Worm (Caenorhabditis elegans): Measurements from ENCODE around the gene lron-14.
A peak's percentile ranks its signal among the peaks of the same experiment; 100 is the strongest.

The lron-14 gene

ce11 chrIV:9511221-9511638 lies 55.2 kb downstream of the lron-14 start (continued):
- TF ChIP-seq pqm-1 (tag; optimal IDR thresholded peaks at IDR 0.05) (no peak), efl-1 (optimal IDR thresholded peaks at IDR 0.05) (peak; percentile 73 to 78), efl-1 (GFP tag; optimal IDR thresholded peaks at IDR 0.05 in 1 of 2) (peak; percentile 61 to 97), ces-1 (GFP tag; optimal IDR thresholded peaks at IDR 0.05) (no peak), pag-3 (tag; optimal IDR thresholded peaks at IDR 0.05; ENCODE audit: borderline replicate concordance, insufficient read depth) (no peak), fkh-8 (tag; optimal IDR thresholded peaks at IDR 0.05) (peak; percentile 84), tbx-2 (tag; optimal IDR thresholded peaks at IDR 0.05) (peak; percentile 82), zip-4 (GFP tag; optimal IDR thresholded peaks at IDR 0.05) (peak; percentile 63), lsy-2 (tag; optimal IDR thresholded peaks at IDR 0.05) (peak; percentile 72 to 80), ceh-88 (GFP tag; IDR thresholded peaks at IDR 0.05) (no peak; the same call in 1 of the 2 replicates), alr-1 (tag; optimal IDR thresholded peaks at IDR 0.05; ENCODE audit: borderline replicate concordance) (no peak), nhr-28 (tag; optimal IDR thresholded peaks at IDR 0.05) (no peak), sox-4 (tag; optimal IDR thresholded peaks at IDR 0.05) (peak; percentile 63), sup-37 (GFP tag; optimal IDR thresholded peaks at IDR 0.05) (peak; percentile 67), lin-13 (GFP tag; optimal IDR thresholded peaks at IDR 0.05) (peak; percentile 70), zag-1 (tag; optimal IDR thresholded peaks at IDR 0.05) (no peak), elt-2 (tag; optimal IDR thresholded peaks at IDR 0.05) (no peak), ceh-82 (tag; optimal IDR thresholded peaks at IDR 0.05) (peak; percentile 84 to 87 (median 86)), swsn-7 (tag; optimal IDR thresholded peaks at IDR 0.05) (peak; percentile 93), dpl-1 (GFP tag; optimal IDR thresholded peaks at IDR 0.05) (peak; percentile 33 to 54 (median 48)), snpc-4 (tag; optimal IDR thresholded peaks at IDR 0.05) (peak; percentile 99), C04F5.9 (tag; optimal IDR thresholded peaks at IDR 0.05) (peak; percentile 62), fkh-10 (GFP tag; optimal IDR thresholded peaks at IDR 0.05) (peak; percentile 29), ceh-8 (GFP tag; optimal IDR thresholded peaks at IDR 0.05) (peak; percentile 85), unc-130 (tag; optimal IDR thresholded peaks at IDR 0.05) (peak; percentile 7), ets-5 (GFP tag; IDR thresholded peaks at IDR 0.05) (no peak), lin-14 (GFP tag; optimal IDR thresholded peaks at IDR 0.05) (peak; percentile 89), ztf-11 (tag; optimal IDR thresholded peaks at IDR 0.05) (peak in 1 of 2 experiments; percentile 84), nhr-47 (tag; optimal IDR thresholded peaks at IDR 0.05) (peak; percentile 95), nhr-77 (tag; optimal IDR thresholded peaks at IDR 0.05) (no peak), lir-3 (tag; optimal IDR thresholded peaks at IDR 0.05; ENCODE audit: poor library complexity) (peak; percentile 55), lin-35 (GFP tag; optimal IDR thresholded peaks at IDR 0.05) (peak; percentile 57 to 75), lin-15B (tag; optimal IDR thresholded peaks at IDR 0.05) (peak; percentile 45), elt-3 (tag; optimal IDR thresholded peaks at IDR 0.05) (peak in 5 of 6 experiments; percentile 31 to 61 (median 47)), mab-9 (GFP tag; IDR thresholded peaks at IDR 0.05) (peak; percentile 80), nhr-19 (GFP tag; conservative IDR thresholded peaks at IDR 0.05) (peak; percentile 87), mdl-1 (tag; optimal IDR thresholded peaks at IDR 0.05) (peak in 1 of 2 experiments; percentile 76), pax-3 (tag; optimal IDR thresholded peaks at IDR 0.05) (peak; percentile 67), nhr-90 (tag; optimal IDR thresholded peaks at IDR 0.05; ENCODE audit: poor library complexity) (peak; percentile 89), aha-1 (tag; optimal IDR thresholded peaks at IDR 0.05) (no peak), isw-1 (GFP tag; IDR thresholded peaks at IDR 0.05) (peak; percentile 49), fos-1 (tag; optimal IDR thresholded peaks at IDR 0.05) (peak; percentile 63), unc-86 (tag; optimal IDR thresholded peaks at IDR 0.05) (peak; percentile 82)
